Worm (Caenorhabditis elegans) whole organism, late embryonic: ENCODE data around the gene T24B8.3.

ENCODE experiments used
- ama-1 ChIP-seq: fragments of 150-350 bp; optimal IDR thresholded peaks from 2 replicates; lab custom pipeline; 2014
- dve-1 ChIP-seq: sonication (generic microtip); optimal IDR thresholded peaks from 2 replicates; lab custom pipeline; 2017; ENCODE audit warnings: antibody characterized with exemption, mild to moderate bottlenecking, missing genetic modification characterization, missing compliant biosample characterization
- fkh-10 ChIP-seq: fragments of 150-350 bp; optimal IDR thresholded peaks from 2 replicates; lab custom pipeline; 2014; ENCODE audit warnings: missing biosample characterization, missing genetic modification reagents, missing genetic modification characterization
- hlh-15 ChIP-seq: sonication (generic microtip); optimal IDR thresholded peaks from 2 replicates; lab custom pipeline; 2016; ENCODE audit warnings: missing genetic modification characterization, missing compliant biosample characterization
- hlh-30 ChIP-seq: sonication (generic microtip); optimal IDR thresholded peaks from 2 replicates; lab custom pipeline; 2017; ENCODE audit warnings: antibody characterized with exemption, missing genetic modification characterization, missing compliant biosample characterization; ENCODE audit not compliant: insufficient read depth
- mec-3 ChIP-seq: sonication (generic microtip); optimal IDR thresholded peaks from 2 replicates; lab custom pipeline; 2016; ENCODE audit warnings: borderline replicate concordance, missing genetic modification characterization, missing compliant biosample characterization
- pqm-1 ChIP-seq: sonication (generic microtip); optimal IDR thresholded peaks from 2 replicates; lab custom pipeline; 2016; ENCODE audit warnings: missing genetic modification characterization, missing compliant biosample characterization
- ztf-16 ChIP-seq: sonication (generic microtip); optimal IDR thresholded peaks from 2 replicates; lab custom pipeline; 2017; ENCODE audit warnings: missing genetic modification characterization, missing compliant biosample characterization

DNA sequence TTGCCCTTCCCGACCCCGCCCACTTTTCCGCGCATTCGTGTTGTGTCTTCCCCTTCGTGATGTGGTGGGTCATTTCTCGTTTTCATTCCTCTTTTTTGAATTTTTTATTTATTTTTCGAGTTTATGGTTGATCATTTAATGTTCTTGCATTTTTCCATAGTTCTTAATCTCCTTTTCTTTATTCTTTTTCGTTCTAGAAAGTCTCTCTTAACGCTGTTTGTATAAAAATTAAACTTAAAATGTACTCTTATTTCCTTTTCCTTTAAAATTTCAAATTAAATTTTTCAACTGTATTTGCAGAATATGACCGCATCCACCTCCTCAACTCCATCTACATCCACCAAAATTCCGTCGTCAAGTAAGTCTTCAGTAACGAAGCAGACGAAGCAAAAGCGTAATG, 25.4 kb upstream of the T24B8.3 start, which contains the start of gene hlh-3:
- no peak for TF ChIP-seq ama-1 (lab: Kevin White, UChicago)
- TF ChIP-seq pqm-1 (tag; lab: Kevin White, UChicago), result no peak
- TF ChIP-seq hlh-30 (tag; lab: Kevin White, UChicago), result no peak
- no peak for TF ChIP-seq dve-1
- TF ChIP-seq ztf-16 (tag; lab: Kevin White, UChicago), result no peak
- TF ChIP-seq hlh-15 (tag; lab: Kevin White, UChicago), result no peak
- no peak for TF ChIP-seq mec-3 (tag; lab: Kevin White, UChicago)
- no peak for TF ChIP-seq fkh-10
